Fruit fly (Drosophila melanogaster) whole organism, embryonic: ENCODE results near the gene Rbm13.
A peak's percentile ranks its signal among the peaks of the same experiment; 100 is the strongest.

Experiments
- BEAF-32 ChIP-seq: fragments of 200-800 bp; sonication (Bioruptor generic); optimal IDR thresholded peaks from 3 replicates; lab custom pipeline; 2017; ENCODE audit warnings: missing biosample characterization, missing genetic modification characterization, mild to moderate bottlenecking, moderate library complexity, missing genetic modification reagents
- CG10366 ChIP-seq: fragments of 200-800 bp; sonication (Bioruptor generic); IDR thresholded peaks from 2 replicates; pipeline ENCODE4 v1.3.6; 2022; ENCODE audit warnings: missing biosample characterization, missing genetic modification characterization
- CG10543 ChIP-seq: fragments of 200-800 bp; sonication (Bioruptor generic); optimal IDR thresholded peaks from 3 replicates; lab custom pipeline; 2017; ENCODE audit warnings: missing biosample characterization, mild to moderate bottlenecking, missing genetic modification characterization, moderate library complexity
- CG11093 ChIP-seq: fragments of 200-800 bp; sonication (Bioruptor generic); IDR thresholded peaks from 3 replicates; pipeline ENCODE4 v1.3.6; 2022; ENCODE audit warnings: missing biosample characterization, missing genetic modification characterization
- CG12236 ChIP-seq: fragments of 200-800 bp; sonication (Bioruptor generic); optimal IDR thresholded peaks from 2 replicates; lab custom pipeline; 2016; ENCODE audit warnings: missing biosample characterization, missing genetic modification characterization
- CG12769 ChIP-seq: fragments of 200-800 bp; sonication (Bioruptor generic); optimal IDR thresholded peaks from 2 replicates; lab custom pipeline; 2019; ENCODE audit warnings: missing biosample characterization, mild to moderate bottlenecking, missing genetic modification characterization, moderate library complexity
- CG14710 ChIP-seq: fragments of 200-800 bp; sonication (Bioruptor generic); optimal IDR thresholded peaks from 3 replicates; lab custom pipeline; 2019; ENCODE audit warnings: missing biosample characterization, mild to moderate bottlenecking, missing genetic modification characterization, moderate library complexity
- CG15601 ChIP-seq: fragments of 200-800 bp; sonication (Bioruptor generic); optimal IDR thresholded peaks from 3 replicates; lab custom pipeline; 2019; ENCODE audit warnings: missing biosample characterization, mild to moderate bottlenecking, missing genetic modification characterization, moderate library complexity
- CG1602 ChIP-seq: fragments of 200-800 bp; sonication (Bioruptor generic); optimal IDR thresholded peaks from 3 replicates; lab custom pipeline; 2016; ENCODE audit warnings: missing biosample characterization, missing genetic modification characterization
- CG17186 ChIP-seq: fragments of 200-800 bp; sonication (Bioruptor generic); optimal IDR thresholded peaks from 3 replicates; lab custom pipeline; 2017; ENCODE audit warnings: missing biosample characterization, missing genetic modification reagents, missing genetic modification characterization
- CG17328 ChIP-seq: fragments of 200-800 bp; sonication (Bioruptor generic); IDR thresholded peaks from 2 replicates; pipeline ENCODE4 v1.3.6; 2022; ENCODE audit warnings: missing biosample characterization, missing genetic modification characterization
- CG17568 ChIP-seq: fragments of 200-800 bp; sonication (Bioruptor generic); optimal IDR thresholded peaks from 2 replicates; lab custom pipeline; 2018; ENCODE audit warnings: missing biosample characterization, mild to moderate bottlenecking, missing genetic modification characterization, moderate library complexity
- CG3065 ChIP-seq: fragments of 200-800 bp; sonication (Bioruptor generic); optimal IDR thresholded peaks from 2 replicates; lab custom pipeline; 2016; ENCODE audit warnings: missing biosample characterization, missing genetic modification characterization
- CG31224 ChIP-seq: fragments of 200-800 bp; sonication (Bioruptor generic); IDR thresholded peaks from 2 replicates; pipeline ENCODE4 v1.3.6; 2022; ENCODE audit warnings: missing biosample characterization, missing genetic modification characterization
- CG4328 ChIP-seq: fragments of 200-800 bp; sonication (Bioruptor generic); optimal IDR thresholded peaks from 3 replicates; lab custom pipeline; 2017; ENCODE audit warnings: missing biosample characterization, missing genetic modification reagents, missing genetic modification characterization
- CG4404 ChIP-seq: fragments of 200-800 bp; sonication (Bioruptor generic); IDR thresholded peaks from 2 replicates; pipeline ENCODE4 v1.3.6; 2022; ENCODE audit warnings: missing biosample characterization, missing genetic modification characterization
- CG5180 ChIP-seq: fragments of 200-800 bp; sonication (Bioruptor generic); optimal IDR thresholded peaks from 3 replicates; lab custom pipeline; 2017; ENCODE audit warnings: missing biosample characterization, missing genetic modification characterization, mild to moderate bottlenecking, moderate library complexity, missing genetic modification reagents
- CG6654 ChIP-seq: fragments of 200-800 bp; sonication (Bioruptor generic); optimal IDR thresholded peaks from 2 replicates; lab custom pipeline; 2017; ENCODE audit warnings: missing biosample characterization, mild to moderate bottlenecking, missing genetic modification characterization
- CG6683 ChIP-seq: fragments of 200-800 bp; sonication (Bioruptor generic); optimal IDR thresholded peaks from 2 replicates; lab custom pipeline; 2017; ENCODE audit warnings: missing biosample characterization, mild to moderate bottlenecking, missing genetic modification characterization, missing genetic modification reagents
- CG7556 ChIP-seq: fragments of 200-800 bp; sonication (Bioruptor generic); optimal IDR thresholded peaks from 2 replicates; lab custom pipeline; 2017; ENCODE audit warnings: missing biosample characterization, mild to moderate bottlenecking, missing genetic modification characterization
- CG7928 ChIP-seq: fragments of 200-800 bp; sonication (Bioruptor generic); optimal IDR thresholded peaks from 2 replicates; lab custom pipeline; 2017; ENCODE audit warnings: missing biosample characterization, mild to moderate bottlenecking, missing genetic modification characterization
- CG9215 ChIP-seq: fragments of 200-800 bp; sonication (Bioruptor generic); IDR thresholded peaks from 2 replicates; pipeline ENCODE4 v1.3.6; 2022; ENCODE audit warnings: missing biosample characterization, missing genetic modification characterization
- CG9609 ChIP-seq: fragments of 200-800 bp; sonication (Bioruptor generic); optimal IDR thresholded peaks from 3 replicates; lab custom pipeline; 2016; ENCODE audit warnings: missing biosample characterization, missing genetic modification characterization
- Chrac-16 ChIP-seq: fragments of 200-800 bp; sonication (Bioruptor generic); optimal IDR thresholded peaks from 3 replicates; lab custom pipeline; 2016; ENCODE audit warnings: missing biosample characterization, missing genetic modification characterization
- Dll ChIP-seq: fragments of 200-800 bp; sonication (Bioruptor generic); IDR thresholded peaks from 4 replicates; pipeline ENCODE4 v1.3.6; 2022; ENCODE audit warnings: missing biosample characterization, missing genetic modification characterization; ENCODE audit not compliant: partially characterized antibody
- Doc3 ChIP-seq: fragments of 200-800 bp; sonication (Bioruptor generic); IDR thresholded peaks from 3 replicates; pipeline ENCODE4 v1.3.6; 2022; ENCODE audit warnings: missing biosample characterization, missing genetic modification characterization; ENCODE audit not compliant: partially characterized antibody
- Ets97D ChIP-seq: fragments of 200-800 bp; sonication (Bioruptor generic); optimal IDR thresholded peaks from 3 replicates; lab custom pipeline; 2016; ENCODE audit warnings: missing biosample characterization, missing genetic modification characterization
- Fer2 ChIP-seq: fragments of 200-800 bp; sonication (Bioruptor generic); optimal IDR thresholded peaks from 2 replicates; lab custom pipeline; 2018; ENCODE audit warnings: missing biosample characterization, mild to moderate bottlenecking, missing genetic modification characterization, moderate library complexity
- HLHmδ ChIP-seq: fragments of 200-800 bp; sonication (Bioruptor generic); optimal IDR thresholded peaks from 2 replicates; lab custom pipeline; 2018; ENCODE audit warnings: missing biosample characterization, mild to moderate bottlenecking, missing genetic modification characterization, moderate library complexity
- Hey ChIP-seq: fragments of 200-800 bp; sonication (Bioruptor generic); optimal IDR thresholded peaks from 3 replicates; lab custom pipeline; 2018; ENCODE audit warnings: missing biosample characterization, mild to moderate bottlenecking, missing genetic modification characterization
- Hr39 ChIP-seq: fragments of >200 bp; optimal IDR thresholded peaks from 2 replicates; lab custom pipeline; 2017
- Jarid2 ChIP-seq: fragments of 200-800 bp; sonication (Bioruptor generic); optimal IDR thresholded peaks from 3 replicates; lab custom pipeline; 2017; ENCODE audit warnings: mild to moderate bottlenecking, missing biosample characterization, missing genetic modification reagents, missing genetic modification characterization
- Lpt ChIP-seq: fragments of >200 bp; optimal IDR thresholded peaks from 2 replicates; lab custom pipeline; 2018; ENCODE audit warnings: missing biosample characterization, missing genetic modification characterization
- PHDP ChIP-seq: fragments of 200-800 bp; sonication (Bioruptor generic); optimal IDR thresholded peaks from 3 replicates; lab custom pipeline; 2018; ENCODE audit warnings: missing biosample characterization, mild to moderate bottlenecking, missing genetic modification characterization, moderate library complexity
- Side ChIP-seq: fragments of 200-800 bp; sonication (Bioruptor generic); optimal IDR thresholded peaks from 2 replicates; lab custom pipeline; 2016; ENCODE audit warnings: missing biosample characterization, missing genetic modification characterization
- Six4 ChIP-seq: fragments of 200-800 bp; sonication (Bioruptor generic); optimal IDR thresholded peaks from 2 replicates; lab custom pipeline; 2016; ENCODE audit warnings: missing biosample characterization, missing genetic modification characterization
- Trl ChIP-seq, 3 experiments: fragments of >200 bp in 2 of 3; fragments of 200-800 bp in 1 of 3; sonication (Bioruptor generic) in 1 of 3; optimal IDR thresholded peaks; 2 replicates in 1 of 3; 3 replicates in 2 of 3; lab custom pipeline; 2016 to 2017; ENCODE audit warnings: missing biosample characterization in 1 of 3, missing genetic modification characterization in 1 of 3
- Xbp1 ChIP-seq: fragments of 200-800 bp; sonication (Bioruptor generic); optimal IDR thresholded peaks from 3 replicates; lab custom pipeline; 2016; ENCODE audit warnings: missing biosample characterization, mild to moderate bottlenecking, missing genetic modification characterization
- abd-A ChIP-seq: fragments of 200-800 bp; sonication (Bioruptor generic); optimal IDR thresholded peaks from 3 replicates; lab custom pipeline; 2019; ENCODE audit warnings: missing biosample characterization, mild to moderate bottlenecking, missing genetic modification characterization, moderate library complexity
- cg ChIP-seq: fragments of 200-800 bp; sonication (Bioruptor generic); optimal IDR thresholded peaks from 3 replicates; lab custom pipeline; 2019; ENCODE audit warnings: missing biosample characterization, mild to moderate bottlenecking, missing genetic modification characterization, moderate library complexity
- gcm ChIP-seq: fragments of 200-800 bp; sonication (Bioruptor generic); optimal IDR thresholded peaks from 2 replicates; lab custom pipeline; 2019; ENCODE audit warnings: missing biosample characterization, mild to moderate bottlenecking, missing genetic modification characterization, moderate library complexity
- gcm2 ChIP-seq: fragments of 200-800 bp; sonication (Bioruptor generic); optimal IDR thresholded peaks from 2 replicates; lab custom pipeline; 2016; ENCODE audit warnings: missing biosample characterization, missing genetic modification characterization
- kni ChIP-seq: fragments of 200-800 bp; sonication (Bioruptor generic); optimal IDR thresholded peaks from 3 replicates; lab custom pipeline; 2017; ENCODE audit warnings: mild to moderate bottlenecking, missing biosample characterization, missing genetic modification reagents, missing genetic modification characterization
- nmo ChIP-seq: fragments of 200-800 bp; sonication (Bioruptor generic); optimal IDR thresholded peaks from 2 replicates; lab custom pipeline; 2018; ENCODE audit warnings: missing biosample characterization, mild to moderate bottlenecking, missing genetic modification characterization, moderate library complexity
- pfk ChIP-seq: fragments of 200-800 bp; sonication (Bioruptor generic); optimal IDR thresholded peaks from 2 replicates; lab custom pipeline; 2018; ENCODE audit warnings: missing biosample characterization, mild to moderate bottlenecking, missing genetic modification characterization, moderate library complexity
- prd ChIP-seq, 3 experiments: fragments of >200 bp in 2 of 3; fragments of 200-800 bp in 1 of 3; sonication (Bioruptor generic) in 1 of 3; optimal IDR thresholded peaks in 2 of 3; IDR thresholded peaks in 1 of 3; 2 replicates in 2 of 3; 3 replicates in 1 of 3; pipeline versions ENCODE4 v1.3.6 to Lab custom; 2017 to 2022; ENCODE audit warnings: missing biosample characterization in 1 of 3, missing genetic modification characterization in 1 of 3
- salm ChIP-seq: fragments of 200-800 bp; sonication (Bioruptor generic); optimal IDR thresholded peaks from 2 replicates; lab custom pipeline; 2018; ENCODE audit warnings: missing biosample characterization, mild to moderate bottlenecking, missing genetic modification characterization
- tx ChIP-seq: fragments of 200-800 bp; sonication (Bioruptor generic); optimal IDR thresholded peaks from 2 replicates; lab custom pipeline; 2016; ENCODE audit warnings: missing biosample characterization, missing genetic modification characterization
- wdn ChIP-seq: fragments of 200-800 bp; sonication (Bioruptor generic); IDR thresholded peaks from 2 replicates; pipeline ENCODE4 v1.3.6; 2022; ENCODE audit warnings: missing biosample characterization, missing genetic modification characterization

The Rbm13 gene

DNA sequence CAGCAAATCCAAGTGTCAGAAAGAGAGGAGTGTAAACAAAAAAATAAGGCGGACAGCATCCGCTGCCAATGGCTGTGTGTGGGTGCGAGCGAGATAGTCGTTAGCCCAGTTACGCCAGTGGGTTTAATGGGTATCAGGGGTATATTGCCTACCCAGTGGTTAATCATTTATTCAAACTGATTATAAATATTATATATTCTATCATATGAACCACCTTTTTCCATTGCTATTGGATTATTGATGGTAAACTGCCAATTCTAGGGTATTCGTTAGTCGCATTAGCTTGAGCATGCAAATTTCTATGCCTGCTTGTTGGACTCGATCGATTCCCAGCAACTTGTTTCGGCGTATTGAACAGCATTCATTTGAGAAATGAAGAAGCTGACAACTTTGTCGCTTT, 5.4 kb upstream of the Rbm13 start:
- TF ChIP-seq CG12769 (peak; percentile 98), CG4404 (GFP tag; lab: Robert Waterston, UW) (peak; percentile 91), prd (optimal IDR thresholded peaks at IDR 0.05; lab: Kevin White, UChicago) (no peak), prd (GFP tag; IDR thresholded peaks at IDR 0.05; lab: Robert Waterston, UW) (peak; percentile 98), CG17186 (GFP tag; lab: Kevin White, UChicago) (peak; percentile 61), Side (peak; percentile 59), PHDP (tag; lab: Kevin White, UChicago) (peak; percentile 94), Doc3 (GFP tag; lab: Robert Waterston, UW) (no peak), CG5180 (peak; percentile 85), Jarid2 (peak; percentile 76), wdn (GFP tag; lab: Robert Waterston, UW) (peak; percentile 92), pfk (GFP tag; lab: Kevin White, UChicago) (no peak), CG9609 (GFP tag; lab: Kevin White, UChicago) (peak; percentile 57), Trl (optimal IDR thresholded peaks at IDR 0.05; lab: Kevin White, UChicago) (no peak), Trl (GFP tag; optimal IDR thresholded peaks at IDR 0.05; lab: Kevin White, UChicago) (peak; percentile 65), CG7928 (GFP tag; lab: Kevin White, UChicago) (peak; percentile 72), CG4328 (GFP tag; lab: Kevin White, UChicago) (peak; percentile 67), CG7556 (GFP tag; lab: Kevin White, UChicago) (peak; percentile 86), gcm2 (GFP tag; lab: Kevin White, UChicago) (peak; percentile 68), CG6654 (GFP tag; lab: Kevin White, UChicago) (peak; percentile 85), CG10543 (peak; percentile 62), Xbp1 (peak; percentile 95), CG9215 (GFP tag; lab: Robert Waterston, UW) (peak; percentile 89), nmo (GFP tag; lab: Kevin White, UChicago) (peak; percentile 95), HLHmδ (GFP tag; lab: Kevin White, UChicago) (no peak), CG10366 (peak; percentile 96), Dll (no peak), CG12236 (GFP tag; lab: Kevin White, UChicago) (peak; percentile 34), CG14710 (peak; percentile 87), CG17328 (GFP tag; lab: Robert Waterston, UW) (peak; percentile 95), BEAF-32 (GFP tag; lab: Kevin White, UChicago) (no peak), Hr39 (lab: Kevin White, UChicago) (no peak), Six4 (GFP tag; lab: Kevin White, UChicago) (peak; percentile 86), Hey (peak; percentile 66), gcm (GFP tag; lab: Kevin White, UChicago) (peak; percentile 90), CG1602 (peak; percentile 93), cg (GFP tag; lab: Kevin White, UChicago) (no peak), salm (peak; percentile 90), CG3065 (GFP tag; lab: Kevin White, UChicago) (peak; percentile 70), Chrac-16 (GFP tag; lab: Kevin White, UChicago) (peak; percentile 93), CG6683 (GFP tag; lab: Kevin White, UChicago) (peak; percentile 74), Lpt (GFP tag; lab: Kevin White, UChicago) (no peak), Fer2 (peak; percentile 69), CG31224 (peak; percentile 90), tx (GFP tag; lab: Kevin White, UChicago) (peak; percentile 76), Ets97D (GFP tag; lab: Kevin White, UChicago) (peak; percentile 29), abd-A (tag; lab: Kevin White, UChicago) (peak; percentile 41), CG15601 (tag; lab: Kevin White, UChicago) (peak; percentile 89), kni (GFP tag; lab: Kevin White, UChicago) (peak; percentile 54), CG11093 (GFP tag; lab: Robert Waterston, UW) (peak; percentile 93), CG17568 (GFP tag; lab: Kevin White, UChicago) (peak; percentile 89)
